Worm (Caenorhabditis elegans): ENCODE results near the gene mig-32.

DNA sequence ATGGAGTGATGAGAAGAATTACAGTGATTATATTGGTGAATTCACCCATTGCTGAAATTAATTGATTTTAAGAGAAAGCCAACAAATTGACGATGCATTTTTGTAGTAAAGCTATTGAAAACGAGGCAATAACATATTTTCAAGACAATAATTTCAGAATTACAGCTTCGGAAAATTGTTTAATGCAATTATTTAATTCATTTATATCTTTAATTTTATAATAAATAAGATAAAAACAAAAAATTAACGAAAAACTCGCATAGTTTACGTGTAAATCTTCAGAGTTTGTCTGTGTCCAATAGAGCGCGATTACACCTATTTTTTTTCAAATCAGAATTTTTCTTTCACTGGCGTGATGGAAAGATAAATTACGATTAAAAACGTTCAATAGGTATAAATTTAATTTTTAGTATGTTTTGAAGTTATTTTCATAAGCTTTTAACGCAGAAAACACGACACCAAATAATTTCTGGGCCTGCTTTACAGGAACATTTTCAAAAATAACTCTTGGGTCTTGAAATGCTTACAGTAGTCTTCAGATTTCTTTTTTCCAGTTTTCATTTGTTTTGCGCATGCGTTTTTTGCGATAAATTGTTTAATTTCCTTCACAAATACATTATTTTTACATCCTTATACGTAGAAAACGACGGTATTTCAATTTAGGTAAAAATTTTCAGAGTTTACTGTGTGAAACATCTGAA, 13.8 kb downstream of the mig-32 start, which contains the start of gene tmed-1:
- no peak for TF ChIP-seq nhr-129 (tag; optimal IDR thresholded peaks at IDR 0.05)
- TF ChIP-seq nhr-25 (tag; optimal IDR thresholded peaks at IDR 0.05): no peak
- TF ChIP-seq ZK546.5 (tag; optimal IDR thresholded peaks at IDR 0.05): no peak
- no peak for TF ChIP-seq zag-1 (tag; optimal IDR thresholded peaks at IDR 0.05)
- no peak for TF ChIP-seq nhr-10 (tag; optimal IDR thresholded peaks at IDR 0.05)
- no peak for TF ChIP-seq elt-3 (tag; optimal IDR thresholded peaks at IDR 0.05)
- no peak for TF ChIP-seq unc-62 (GFP tag; optimal IDR thresholded peaks at IDR 0.05)
- TF ChIP-seq ztf-11 (tag; optimal IDR thresholded peaks at IDR 0.05): no peak
- no peak for TF ChIP-seq snpc-4 (tag; optimal IDR thresholded peaks at IDR 0.05)
- TF ChIP-seq nhr-11 (tag; optimal IDR thresholded peaks at IDR 0.05): no peak

Measured in whole organism, L2 larva.